Fruit fly (Drosophila melanogaster) whole organism, embryonic: ENCODE measurements around the gene CG10467.

Experiments used
- CG10267 ChIP-seq: fragments of 200-800 bp; sonication (Bioruptor generic); optimal IDR thresholded peaks from 2 replicates; lab custom pipeline; 2018; ENCODE audit warnings: missing biosample characterization, mild to moderate bottlenecking, missing genetic modification characterization, moderate library complexity
- CG10321 ChIP-seq: fragments of 200-800 bp; sonication (Bioruptor generic); IDR thresholded peaks from 2 replicates; pipeline ENCODE4 v1.3.6; 2022; ENCODE audit warnings: missing biosample characterization, missing genetic modification characterization
- CG13123 ChIP-seq: fragments of 200-800 bp; sonication (Bioruptor generic); optimal IDR thresholded peaks from 2 replicates; lab custom pipeline; 2016; ENCODE audit warnings: missing biosample characterization, missing genetic modification characterization
- CG13287 ChIP-seq: fragments of 200-800 bp; sonication (Bioruptor generic); IDR thresholded peaks from 2 replicates; pipeline ENCODE4 v1.3.6; 2022; ENCODE audit warnings: missing biosample characterization, missing genetic modification characterization; ENCODE audit not compliant: partially characterized antibody
- CG13894 ChIP-seq: fragments of 200-800 bp; sonication (Bioruptor generic); optimal IDR thresholded peaks from 3 replicates; lab custom pipeline; 2018; ENCODE audit warnings: missing biosample characterization, mild to moderate bottlenecking, missing genetic modification characterization, moderate library complexity
- CG14014 ChIP-seq: fragments of 200-800 bp; sonication (Bioruptor generic); IDR thresholded peaks from 2 replicates; pipeline ENCODE4 v1.3.6; 2022; ENCODE audit warnings: missing biosample characterization, missing genetic modification characterization
- CG15073 ChIP-seq: fragments of 200-800 bp; sonication (Bioruptor generic); optimal IDR thresholded peaks from 2 replicates; lab custom pipeline; 2016; ENCODE audit warnings: missing biosample characterization, missing genetic modification characterization
- CG15479 ChIP-seq: fragments of 200-800 bp; sonication (Bioruptor generic); optimal IDR thresholded peaks from 3 replicates; lab custom pipeline; 2019; ENCODE audit warnings: missing biosample characterization, mild to moderate bottlenecking, missing genetic modification characterization, moderate library complexity
- CG15696 ChIP-seq: fragments of 200-800 bp; sonication (Bioruptor generic); optimal IDR thresholded peaks from 2 replicates; lab custom pipeline; 2019; ENCODE audit warnings: missing biosample characterization, mild to moderate bottlenecking, missing genetic modification characterization, moderate library complexity
- CG17186 ChIP-seq: fragments of 200-800 bp; sonication (Bioruptor generic); optimal IDR thresholded peaks from 3 replicates; lab custom pipeline; 2017; ENCODE audit warnings: missing biosample characterization, missing genetic modification reagents, missing genetic modification characterization
- CG18599 ChIP-seq: fragments of 200-800 bp; sonication (Bioruptor generic); optimal IDR thresholded peaks from 3 replicates; lab custom pipeline; 2017; ENCODE audit warnings: missing biosample characterization, missing genetic modification characterization, mild to moderate bottlenecking, moderate library complexity, missing genetic modification reagents
- CG5245 ChIP-seq: fragments of 200-800 bp; sonication (Bioruptor generic); optimal IDR thresholded peaks from 3 replicates; lab custom pipeline; 2016; ENCODE audit warnings: missing biosample characterization, missing genetic modification characterization
- CG5953 ChIP-seq: fragments of 200-800 bp; sonication (Bioruptor generic); IDR thresholded peaks from 2 replicates; pipeline ENCODE4 v1.3.6; 2022; ENCODE audit warnings: missing biosample characterization, missing genetic modification characterization
- CG6791 ChIP-seq: fragments of 200-800 bp; sonication (Bioruptor generic); IDR thresholded peaks from 3 replicates; pipeline ENCODE4 v1.3.6; 2022; ENCODE audit warnings: missing biosample characterization, missing genetic modification characterization; ENCODE audit not compliant: partially characterized antibody
- CG6854 ChIP-seq: fragments of 200-800 bp; sonication (Bioruptor generic); optimal IDR thresholded peaks from 3 replicates; lab custom pipeline; 2017; ENCODE audit warnings: missing biosample characterization, mild to moderate bottlenecking, missing genetic modification characterization
- CG9876 ChIP-seq: fragments of 200-800 bp; sonication (Bioruptor generic); optimal IDR thresholded peaks from 2 replicates; lab custom pipeline; 2016; ENCODE audit warnings: missing biosample characterization, missing genetic modification characterization
- CoRest ChIP-seq: fragments of 200-800 bp; sonication (Bioruptor generic); optimal IDR thresholded peaks from 3 replicates; lab custom pipeline; 2018; ENCODE audit warnings: missing biosample characterization, mild to moderate bottlenecking, missing genetic modification characterization, moderate library complexity
- Deaf1 ChIP-seq: fragments of 200-800 bp; optimal IDR thresholded peaks from 3 replicates; lab custom pipeline; 2019; ENCODE audit warnings: missing biosample characterization, mild to moderate bottlenecking, missing genetic modification characterization, moderate library complexity
- Dref ChIP-seq: fragments of 200-800 bp; sonication (Bioruptor generic); IDR thresholded peaks from 2 replicates; pipeline ENCODE4 v1.3.6; 2022; ENCODE audit warnings: missing biosample characterization, missing genetic modification characterization
- Drgx ChIP-seq: fragments of 200-800 bp; sonication (Bioruptor generic); IDR thresholded peaks from 2 replicates; pipeline ENCODE4 v1.3.6; 2022; ENCODE audit warnings: missing biosample characterization, missing genetic modification characterization
- HLH3B ChIP-seq: fragments of 200-800 bp; sonication (Bioruptor generic); IDR thresholded peaks from 2 replicates; pipeline ENCODE4 v1.3.6; 2022; ENCODE audit warnings: missing biosample characterization, missing genetic modification characterization
- Hr39 ChIP-seq: fragments of >200 bp; optimal IDR thresholded peaks from 2 replicates; lab custom pipeline; 2017
- Hr78 ChIP-seq, 2 experiments: fragments of 200-800 bp in 1 of 2; fragments of >200 bp in 1 of 2; sonication (Bioruptor generic) in 1 of 2; optimal IDR thresholded peaks; 2 replicates each; lab custom pipeline; 2017 to 2019; ENCODE audit warnings: missing biosample characterization in 2 of 2, missing genetic modification characterization in 2 of 2, mild to moderate bottlenecking in 1 of 2, moderate library complexity in 1 of 2
- MBD-R2 ChIP-seq: fragments of 200-800 bp; sonication (Bioruptor generic); IDR thresholded peaks from 2 replicates; pipeline ENCODE4 v1.3.6; 2022; ENCODE audit warnings: missing biosample characterization, missing genetic modification characterization
- Mes4 ChIP-seq: fragments of 200-800 bp; sonication (Bioruptor generic); optimal IDR thresholded peaks from 2 replicates; lab custom pipeline; 2016; ENCODE audit warnings: missing biosample characterization, missing genetic modification characterization
- Ptx1 ChIP-seq: fragments of 200-800 bp; sonication (Bioruptor generic); IDR thresholded peaks from 2 replicates; pipeline ENCODE4 v1.3.6; 2022; ENCODE audit warnings: missing biosample characterization, missing genetic modification characterization
- Ravus ChIP-seq: fragments of 200-800 bp; sonication (Bioruptor generic); IDR thresholded peaks from 2 replicates; pipeline ENCODE4 v1.3.6; 2022; ENCODE audit warnings: missing biosample characterization, missing genetic modification characterization
- al ChIP-seq: fragments of 200-800 bp; sonication (Bioruptor generic); IDR thresholded peaks from 2 replicates; pipeline ENCODE4 v1.3.6; 2022; ENCODE audit warnings: missing biosample characterization, missing genetic modification characterization
- chinmo ChIP-seq: fragments of 200-800 bp; sonication (Bioruptor generic); IDR thresholded peaks from 4 replicates; pipeline ENCODE4 v1.3.6; 2022; ENCODE audit warnings: missing biosample characterization, missing genetic modification characterization; ENCODE audit not compliant: partially characterized antibody
- da ChIP-seq: fragments of 200-800 bp; sonication (Bioruptor generic); optimal IDR thresholded peaks from 2 replicates; lab custom pipeline; 2016; ENCODE audit warnings: missing biosample characterization, missing genetic modification characterization
- danr ChIP-seq: fragments of 200-800 bp; sonication (Bioruptor generic); IDR thresholded peaks from 2 replicates; pipeline ENCODE4 v1.3.6; 2022; ENCODE audit warnings: missing biosample characterization, missing genetic modification characterization
- disco-r ChIP-seq: fragments of 200-800 bp; sonication (Bioruptor generic); optimal IDR thresholded peaks from 2 replicates; lab custom pipeline; 2016; ENCODE audit warnings: missing biosample characterization, missing genetic modification characterization
- grn ChIP-seq: fragments of 200-800 bp; sonication (Bioruptor generic); optimal IDR thresholded peaks from 3 replicates; lab custom pipeline; 2017; ENCODE audit warnings: missing biosample characterization, missing genetic modification characterization
- otp ChIP-seq: fragments of 200-800 bp; sonication (Bioruptor generic); IDR thresholded peaks from 3 replicates; pipeline ENCODE4, ENCODE4 v1.3.6; 2022; ENCODE audit warnings: missing biosample characterization, missing genetic modification characterization
- phol ChIP-seq: fragments of 200-800 bp; sonication (Bioruptor generic); optimal IDR thresholded peaks from 3 replicates; lab custom pipeline; 2018; ENCODE audit warnings: missing biosample characterization, mild to moderate bottlenecking, missing genetic modification characterization, moderate library complexity
- prd ChIP-seq, 3 experiments: fragments of >200 bp in 2 of 3; fragments of 200-800 bp in 1 of 3; sonication (Bioruptor generic) in 1 of 3; optimal IDR thresholded peaks in 2 of 3; IDR thresholded peaks in 1 of 3; 2 replicates in 2 of 3; 3 replicates in 1 of 3; pipeline versions ENCODE4 v1.3.6 to Lab custom; 2017 to 2022; ENCODE audit warnings: missing biosample characterization in 1 of 3, missing genetic modification characterization in 1 of 3
- pum ChIP-seq: fragments of 200-800 bp; sonication (Bioruptor generic); optimal IDR thresholded peaks from 2 replicates; lab custom pipeline; 2016; ENCODE audit warnings: missing biosample characterization, missing genetic modification characterization
- rib ChIP-seq: fragments of 200-800 bp; sonication (Bioruptor generic); IDR thresholded peaks from 2 replicates; pipeline ENCODE4 v1.3.6; 2022; ENCODE audit warnings: missing biosample characterization, missing genetic modification characterization
- zen ChIP-seq: fragments of 200-800 bp; sonication (Bioruptor generic); optimal IDR thresholded peaks from 3 replicates; lab custom pipeline; 2018; ENCODE audit warnings: missing biosample characterization, mild to moderate bottlenecking, missing genetic modification characterization, moderate library complexity

The CG10467 gene

dm6 chr3L:6071454-6072189 is 22.9 kb downstream of the CG10467 start, which contains the start of gene CG6602 (continued):
- TF ChIP-seq Ptx1: peak; percentile 81
- TF ChIP-seq, all 482 proteins: peak for 315

dm6 chr3L:6070119-6070518 is 24.4 kb downstream of the CG10467 start:
- TF ChIP-seq CG17186 (GFP tag; lab: Kevin White, UChicago) (no peak), Ravus (GFP tag; lab: Robert Waterston, UW) (no peak), grn (GFP tag; lab: Kevin White, UChicago) (peak; percentile 73), Hr78 (GFP tag; optimal IDR thresholded peaks at IDR 0.05; lab: Kevin White, UChicago) (peak in 1 of 2 experiments; percentile 56)

- TF ChIP-seq CG9876 (GFP tag; lab: Kevin White, UChicago): no peak
- peak; percentile 57 for TF ChIP-seq CG15479 (GFP tag; lab: Kevin White, UChicago)
- TF ChIP-seq CG13287: no peak
- no peak for TF ChIP-seq CG15696
- TF ChIP-seq zen: peak; percentile 95
- no peak for TF ChIP-seq pum (GFP tag; lab: Kevin White, UChicago)
- 0 out of 2 replicates have a peak, but pooled peaks have one; percentile 13 for TF ChIP-seq MBD-R2 (GFP tag; lab: Robert Waterston, UW)
- TF ChIP-seq CG5953 (GFP tag; lab: Robert Waterston, UW): no peak
- peak; percentile 20 for TF ChIP-seq Hr39 (lab: Kevin White, UChicago)
- 0 out of 3 replicates have a peak, but pooled peaks have one; percentile 36 for TF ChIP-seq CG6791 (GFP tag; lab: Robert Waterston, UW)
- no peak for TF ChIP-seq prd (optimal IDR thresholded peaks at IDR 0.05; lab: Kevin White, UChicago)
- TF ChIP-seq prd (GFP tag; IDR thresholded peaks at IDR 0.05; lab: Robert Waterston, UW): 0 out of 3 replicates have a peak, but pooled peaks have one; percentile 18
- TF ChIP-seq Dref: 0 out of 2 replicates have a peak, but pooled peaks have one; percentile 1
- no peak for TF ChIP-seq CG10267 (tag; lab: Kevin White, UChicago)
- TF ChIP-seq CG5245 (GFP tag; lab: Kevin White, UChicago): no peak
- no peak for TF ChIP-seq CoRest (tag; lab: Kevin White, UChicago)
- TF ChIP-seq al (GFP tag; lab: Robert Waterston, UW): no peak
- TF ChIP-seq Drgx (GFP tag; lab: Robert Waterston, UW): peak; percentile 22; the same call in 1 of the 2 replicates
Measured at dm6 chr3L:6068178-6068577, 26.4 kb downstream of the CG10467 start.

- TF ChIP-seq Deaf1 (tag; lab: Kevin White, UChicago) (peak; percentile 56), chinmo (GFP tag; lab: Robert Waterston, UW) (0 out of 4 replicates have a peak, but pooled peaks have one; percentile 38), CG10321 (GFP tag; lab: Robert Waterston, UW) (no peak), CG18599 (no peak), da (no peak), danr (GFP tag; lab: Robert Waterston, UW) (no peak), CG15073 (GFP tag; lab: Kevin White, UChicago) (no peak), disco-r (GFP tag; lab: Kevin White, UChicago) (no peak), CG6854 (GFP tag; lab: Kevin White, UChicago) (no peak), HLH3B (GFP tag; lab: Robert Waterston, UW) (no peak), otp (GFP tag; lab: Robert Waterston, UW) (no peak), CG13894 (no peak), CG13123 (GFP tag; lab: Kevin White, UChicago) (no peak), rib (GFP tag; lab: Robert Waterston, UW) (no peak), phol (tag; lab: Kevin White, UChicago) (no peak), Mes4 (GFP tag; lab: Kevin White, UChicago) (no peak), CG14014 (GFP tag; lab: Robert Waterston, UW) (no peak)
Measured at dm6 chr3L:6065881-6066389, 28.6 kb downstream of the CG10467 start, which contains the start of gene CG42269. Gene CG42269, plus strand, starts transcription at chr3L:6066296.
